Worm (Caenorhabditis elegans): Measurements from ENCODE around the gene VF13D12L.3.

The VF13D12L.3 gene

ce11 chrII:11756684-11757107 is 50.9 kb downstream of the VF13D12L.3 start (continued):
- TF ChIP-seq pqm-1 (tag; optimal IDR thresholded peaks at IDR 0.05) (no peak), egl-27 (tag; optimal IDR thresholded peaks at IDR 0.05) (no peak), R02D3.7 (tag; optimal IDR thresholded peaks at IDR 0.05) (no peak), elt-3 (tag; optimal IDR thresholded peaks at IDR 0.05) (no peak), fkh-2 (tag; optimal IDR thresholded peaks at IDR 0.05) (no peak)

ce11 chrII:11759277-11759676 is 53.5 kb downstream of the VF13D12L.3 start, which contains the start of the genes F44E5.4 and F44E5.5:
Gene F44E5.4 (minus strand): TSS chrII:11759311.
Gene F44E5.5 (plus strand): TSS chrII:11759662.
- TF ChIP-seq ceh-28 (tag; optimal IDR thresholded peaks at IDR 0.05) (peak; percentile 69), elt-1 (tag; optimal IDR thresholded peaks at IDR 0.05) (peak; percentile 31), nhr-43 (tag; optimal IDR thresholded peaks at IDR 0.05; ENCODE audit: poor library complexity, severe bottlenecking) (peak; percentile 47), nhr-23 (tag; optimal IDR thresholded peaks at IDR 0.05) (peak; percentile 74), jun-1 (tag; optimal IDR thresholded peaks at IDR 0.05) (peak; percentile 93), nhr-11 (tag; optimal IDR thresholded peaks at IDR 0.05) (peak; percentile 70), elt-2 (tag; optimal IDR thresholded peaks at IDR 0.05) (peak; percentile 60), skn-1 (tag; optimal IDR thresholded peaks at IDR 0.05) (peak; percentile 12), mml-1 (tag; optimal IDR thresholded peaks at IDR 0.05) (peak; percentile 66), fos-1 (tag; optimal IDR thresholded peaks at IDR 0.05) (peak; percentile 34), eor-1 (tag; optimal IDR thresholded peaks at IDR 0.05) (peak in 1 of 2 experiments; percentile 42), lsy-12 (tag; optimal IDR thresholded peaks at IDR 0.05) (peak; percentile 98), nhr-25 (tag; optimal IDR thresholded peaks at IDR 0.05) (peak; percentile 61), sea-2 (GFP tag; optimal IDR thresholded peaks at IDR 0.05) (peak; percentile 100), tbx-2 (tag; optimal IDR thresholded peaks at IDR 0.05) (peak; percentile 90), pha-4 (tag; optimal IDR thresholded peaks at IDR 0.05) (peak; percentile 38), lin-39 (tag; optimal IDR thresholded peaks at IDR 0.05) (peak; percentile 54), fkh-10 (GFP tag; optimal IDR thresholded peaks at IDR 0.05) (peak; percentile 9), lin-15B (tag; optimal IDR thresholded peaks at IDR 0.05) (peak; percentile 44), nfya-1 (tag; optimal IDR thresholded peaks at IDR 0.05; ENCODE audit: insufficient read depth) (peak; percentile 92)

- no peak for TF ChIP-seq egl-27 (tag; optimal IDR thresholded peaks at IDR 0.05)
- TF ChIP-seq fkh-2 (tag; optimal IDR thresholded peaks at IDR 0.05) = no peak
- no peak for TF ChIP-seq nhr-12 (tag; optimal IDR thresholded peaks at IDR 0.05)
- no peak for TF ChIP-seq ztf-11 (tag; optimal IDR thresholded peaks at IDR 0.05)
- peak; percentile 70 for TF ChIP-seq tbx-2 (tag; optimal IDR thresholded peaks at IDR 0.05)
- peak; percentile 93 for TF ChIP-seq ama-1 (optimal IDR thresholded peaks at IDR 0.05)
- peak; percentile 43 for TF ChIP-seq nhr-25 (tag; optimal IDR thresholded peaks at IDR 0.05)
- peak; percentile 78 for TF ChIP-seq fos-1 (tag; optimal IDR thresholded peaks at IDR 0.05)
- no peak for TF ChIP-seq mml-1 (tag; optimal IDR thresholded peaks at IDR 0.05)
- no peak for TF ChIP-seq unc-62 (GFP tag; optimal IDR thresholded peaks at IDR 0.05)
- TF ChIP-seq elt-2 (tag; optimal IDR thresholded peaks at IDR 0.05) = peak; percentile 37
- no peak for TF ChIP-seq jun-1 (tag; optimal IDR thresholded peaks at IDR 0.05)
- peak in 1 of 2 experiments; percentile 7 for TF ChIP-seq eor-1 (tag; optimal IDR thresholded peaks at IDR 0.05)
- TF ChIP-seq skn-1 (tag; optimal IDR thresholded peaks at IDR 0.05) = no peak
- TF ChIP-seq pha-4 (tag; optimal IDR thresholded peaks at IDR 0.05) = peak; percentile 81
- peak in 1 of 3 experiments; percentile 81 for TF ChIP-seq elt-3 (tag; optimal IDR thresholded peaks at IDR 0.05)
- TF ChIP-seq elt-1 (tag; optimal IDR thresholded peaks at IDR 0.05) = peak; percentile 13
- TF ChIP-seq nfya-1 (tag; optimal IDR thresholded peaks at IDR 0.05; ENCODE audit: insufficient read depth) = peak; percentile 48
- no peak for TF ChIP-seq lsy-12 (tag; optimal IDR thresholded peaks at IDR 0.05)
- peak; percentile 60 for TF ChIP-seq ztf-4 (tag; optimal IDR thresholded peaks at IDR 0.05)
Observed at ce11 chrII:11761806-11762512, 56.1 kb downstream of the VF13D12L.3 start.

Measured in whole organism, L3 larva.